Fruit fly (Drosophila melanogaster) whole organism, prepupa: ENCODE data around the gene CG14183.

Experiments used
- CG11902 ChIP-seq: fragments of 200-800 bp; sonication (Bioruptor generic); optimal IDR thresholded peaks from 3 replicates; lab custom pipeline; 2016; ENCODE audit warnings: missing biosample characterization, missing genetic modification characterization
- CG16779 ChIP-seq: fragments of 200-800 bp; sonication (Bioruptor generic); optimal IDR thresholded peaks from 3 replicates; lab custom pipeline; 2017; ENCODE audit warnings: missing biosample characterization, mild to moderate bottlenecking, missing genetic modification characterization
- CG6792 ChIP-seq: fragments of 200-800 bp; sonication (Bioruptor generic); optimal IDR thresholded peaks from 3 replicates; lab custom pipeline; 2016; ENCODE audit warnings: missing biosample characterization, missing genetic modification characterization
- CG7368 ChIP-seq: fragments of 200-800 bp; sonication (Bioruptor generic); optimal IDR thresholded peaks from 3 replicates; lab custom pipeline; 2016; ENCODE audit warnings: missing biosample characterization, missing genetic modification characterization
- Hr38 ChIP-seq: sonication (Bioruptor generic); optimal IDR thresholded peaks from 2 replicates; lab custom pipeline; 2016; ENCODE audit warnings: missing biosample characterization, missing genetic modification characterization
- Lpt ChIP-seq: fragments of 200-800 bp; sonication (Bioruptor generic); optimal IDR thresholded peaks from 3 replicates; lab custom pipeline; 2016; ENCODE audit warnings: missing biosample characterization, missing genetic modification characterization
- OdsH ChIP-seq: fragments of 200-800 bp; sonication (Bioruptor generic); optimal IDR thresholded peaks from 3 replicates; lab custom pipeline; 2016; ENCODE audit warnings: missing biosample characterization, missing genetic modification characterization
- dsx ChIP-seq: fragments of 200-800 bp; optimal IDR thresholded peaks from 3 replicates; lab custom pipeline; 2019; ENCODE audit warnings: missing biosample characterization, mild to moderate bottlenecking, missing genetic modification characterization, moderate library complexity; ENCODE audit not compliant: poor library complexity, severe bottlenecking
- svp ChIP-seq: fragments of 200-800 bp; sonication (Bioruptor generic); peaks from one replicate; lab custom pipeline; 2016; ENCODE audit warnings: missing biosample characterization, missing genetic modification characterization
- topi ChIP-seq: fragments of 200-800 bp; sonication (Bioruptor generic); optimal IDR thresholded peaks from 3 replicates; lab custom pipeline; 2016; ENCODE audit warnings: missing biosample characterization, missing genetic modification characterization

- TF ChIP-seq CG16779 (tag; lab: Kevin White, UChicago) (no peak), OdsH (GFP tag; lab: Kevin White, UChicago) (no peak), CG11902 (GFP tag; lab: Kevin White, UChicago) (no peak), topi (GFP tag; lab: Kevin White, UChicago) (no peak), svp (GFP tag; lab: Kevin White, UChicago) (no peak), CG6792 (no peak), Lpt (GFP tag; lab: Kevin White, UChicago) (no peak), dsx (GFP tag; lab: Kevin White, UChicago) (no peak), Hr38 (GFP tag; lab: Kevin White, UChicago) (no peak), CG7368 (no peak)
Measured at dm6 chr3L:19978088-19978487, 49.5 kb downstream of the CG14183 start.
